Worm (Caenorhabditis elegans) whole organism, late embryonic: Measurements from ENCODE around the gene pdl-1.

ENCODE experiments used
- F13H6.1 ChIP-seq: sonication (generic microtip); optimal IDR thresholded peaks from 2 replicates; lab custom pipeline; 2016; ENCODE audit warnings: missing genetic modification characterization, missing compliant biosample characterization
- K02D7.2 ChIP-seq: sonication (generic microtip); optimal IDR thresholded peaks from 2 replicates; lab custom pipeline; 2017; ENCODE audit warnings: mild to moderate bottlenecking, missing genetic modification characterization, missing compliant biosample characterization
- K09A11.1 ChIP-seq: sonication (generic microtip); optimal IDR thresholded peaks from 2 replicates; lab custom pipeline; 2017; ENCODE audit warnings: antibody characterized with exemption, mild to moderate bottlenecking, missing genetic modification characterization, missing compliant biosample characterization; ENCODE audit not compliant: insufficient read depth
- T23F11.4 ChIP-seq: fragments of 200-800 bp; sonication (Bioruptor generic); optimal IDR thresholded peaks from 2 replicates; lab custom pipeline; 2018; ENCODE audit warnings: mild to moderate bottlenecking, missing genetic modification characterization, missing compliant biosample characterization
- Y22D7AL.16 ChIP-seq: sonication (generic microtip); optimal IDR thresholded peaks from 2 replicates; lab custom pipeline; 2016; ENCODE audit warnings: missing genetic modification characterization, missing compliant biosample characterization
- ahr-1 ChIP-seq: sonication (generic microtip); optimal IDR thresholded peaks from 2 replicates; lab custom pipeline; 2016; ENCODE audit warnings: missing genetic modification characterization, missing compliant biosample characterization
- ama-1 ChIP-seq: fragments of 150-350 bp; optimal IDR thresholded peaks from 2 replicates; lab custom pipeline; 2014
- ceh-19 ChIP-seq: fragments of 200-800 bp; sonication (Bioruptor generic); optimal IDR thresholded peaks from 2 replicates; lab custom pipeline; 2018; ENCODE audit warnings: mild to moderate bottlenecking, missing genetic modification characterization, missing compliant biosample characterization
- ceh-22 ChIP-seq: sonication (generic microtip); optimal IDR thresholded peaks from 2 replicates; lab custom pipeline; 2017; ENCODE audit warnings: missing biosample characterization, missing genetic modification characterization
- ceh-24 ChIP-seq: sonication (generic microtip); optimal IDR thresholded peaks from 2 replicates; lab custom pipeline; 2016; ENCODE audit warnings: mild to moderate bottlenecking, missing genetic modification characterization, missing compliant biosample characterization
- ceh-30 ChIP-seq: fragments of 150-350 bp; optimal IDR thresholded peaks from 2 replicates; lab custom pipeline; 2014; ENCODE audit warnings: missing biosample characterization, missing genetic modification characterization
- ceh-34 ChIP-seq: sonication (generic microtip); optimal IDR thresholded peaks from 2 replicates; lab custom pipeline; 2016; ENCODE audit warnings: mild to moderate bottlenecking, missing genetic modification characterization, missing compliant biosample characterization
- ceh-48 ChIP-seq: sonication (generic microtip); optimal IDR thresholded peaks from 2 replicates; lab custom pipeline; 2016; ENCODE audit warnings: missing genetic modification characterization, inconsistent platforms, missing compliant biosample characterization
- ceh-6 ChIP-seq: fragments of 200-800 bp; sonication (Bioruptor generic); optimal IDR thresholded peaks from 2 replicates; lab custom pipeline; 2018; ENCODE audit warnings: mild to moderate bottlenecking, missing genetic modification characterization, missing compliant biosample characterization
- ceh-9 ChIP-seq: sonication (generic microtip); optimal IDR thresholded peaks from 2 replicates; lab custom pipeline; 2016; ENCODE audit warnings: mild to moderate bottlenecking, missing genetic modification characterization, inconsistent platforms, missing compliant biosample characterization
- dmd-4 ChIP-seq: sonication (generic microtip); optimal IDR thresholded peaks from 2 replicates; lab custom pipeline; 2016; ENCODE audit warnings: borderline replicate concordance, missing genetic modification characterization, missing compliant biosample characterization
- dve-1 ChIP-seq: sonication (generic microtip); optimal IDR thresholded peaks from 2 replicates; lab custom pipeline; 2017; ENCODE audit warnings: antibody characterized with exemption, mild to moderate bottlenecking, missing genetic modification characterization, missing compliant biosample characterization
- elt-2 ChIP-seq: sonication (generic microtip); optimal IDR thresholded peaks from 2 replicates; lab custom pipeline; 2016; ENCODE audit warnings: missing genetic modification reagents, missing genetic modification characterization, missing compliant biosample characterization
- ets-4 ChIP-seq: sonication (generic microtip); optimal IDR thresholded peaks from 2 replicates; lab custom pipeline; 2016; ENCODE audit warnings: missing genetic modification characterization, missing compliant biosample characterization
- eyg-1 ChIP-seq: sonication (generic microtip); optimal IDR thresholded peaks from 2 replicates; lab custom pipeline; 2016; ENCODE audit warnings: missing genotype, missing genetic modification characterization, missing compliant biosample characterization
- fkh-6 ChIP-seq: sonication (generic microtip); optimal IDR thresholded peaks from 2 replicates; lab custom pipeline; 2016; ENCODE audit warnings: missing genetic modification characterization, missing compliant biosample characterization
- gmeb-2 ChIP-seq: sonication (generic microtip); optimal IDR thresholded peaks from 2 replicates; lab custom pipeline; 2016; ENCODE audit warnings: missing genetic modification characterization, inconsistent platforms, missing compliant biosample characterization
- hlh-30 ChIP-seq: sonication (generic microtip); optimal IDR thresholded peaks from 2 replicates; lab custom pipeline; 2017; ENCODE audit warnings: antibody characterized with exemption, missing genetic modification characterization, missing compliant biosample characterization; ENCODE audit not compliant: insufficient read depth
- hlh-8 ChIP-seq: sonication (generic microtip); optimal IDR thresholded peaks from 2 replicates; lab custom pipeline; 2016; ENCODE audit warnings: missing genotype, missing genetic modification characterization, missing compliant biosample characterization
- nhr-11 ChIP-seq: fragments of 150-350 bp; optimal IDR thresholded peaks from 2 replicates; lab custom pipeline; 2014; ENCODE audit warnings: missing biosample characterization, missing genetic modification characterization
- pax-1 ChIP-seq: fragments of 150-350 bp; optimal IDR thresholded peaks from 2 replicates; lab custom pipeline; 2014; ENCODE audit warnings: missing biosample characterization, missing genetic modification characterization
- pha-2 ChIP-seq: sonication (generic microtip); optimal IDR thresholded peaks from 2 replicates; lab custom pipeline; 2017; ENCODE audit warnings: mild to moderate bottlenecking, missing genetic modification characterization, missing compliant biosample characterization
- pha-4 ChIP-seq: fragments of 150-350 bp; optimal IDR thresholded peaks from 2 replicates; lab custom pipeline; 2018; ENCODE audit warnings: missing biosample characterization, missing genetic modification reagents, missing genetic modification characterization
- pqm-1 ChIP-seq: sonication (generic microtip); optimal IDR thresholded peaks from 2 replicates; lab custom pipeline; 2016; ENCODE audit warnings: missing genetic modification characterization, missing compliant biosample characterization
- pros-1 ChIP-seq: fragments of 150-350 bp; optimal IDR thresholded peaks from 2 replicates; lab custom pipeline; 2014; ENCODE audit warnings: missing biosample characterization, missing genetic modification reagents, missing genetic modification characterization
- rnt-1 ChIP-seq: sonication (generic microtip); optimal IDR thresholded peaks from 2 replicates; lab custom pipeline; 2016; ENCODE audit warnings: missing genetic modification characterization, missing compliant biosample characterization
- sox-2 ChIP-seq: fragments of 200-800 bp; sonication (Bioruptor generic); IDR thresholded peaks from 2 replicates; pipeline ENCODE4 v1.3.6; 2022; ENCODE audit warnings: missing genetic modification reagents, missing genetic modification characterization, missing compliant biosample characterization
- sox-4 ChIP-seq: sonication (generic microtip); optimal IDR thresholded peaks from 2 replicates; lab custom pipeline; 2017; ENCODE audit warnings: mild to moderate bottlenecking, missing genetic modification characterization, inconsistent platforms, missing compliant biosample characterization
- ttx-3 ChIP-seq: sonication (generic microtip); optimal IDR thresholded peaks from 2 replicates; lab custom pipeline; 2016; ENCODE audit warnings: missing genetic modification reagents, missing genetic modification characterization, missing compliant biosample characterization
- unc-42 ChIP-seq: sonication (generic microtip); optimal IDR thresholded peaks from 2 replicates; lab custom pipeline; 2016; ENCODE audit warnings: missing genotype, missing genetic modification characterization, missing compliant biosample characterization
- unc-86 ChIP-seq: sonication (generic microtip); optimal IDR thresholded peaks from 2 replicates; lab custom pipeline; 2016; ENCODE audit warnings: missing genetic modification characterization, missing compliant biosample characterization
- ztf-16 ChIP-seq: sonication (generic microtip); optimal IDR thresholded peaks from 2 replicates; lab custom pipeline; 2017; ENCODE audit warnings: missing genetic modification characterization, missing compliant biosample characterization

pdl-1 gene

DNA sequence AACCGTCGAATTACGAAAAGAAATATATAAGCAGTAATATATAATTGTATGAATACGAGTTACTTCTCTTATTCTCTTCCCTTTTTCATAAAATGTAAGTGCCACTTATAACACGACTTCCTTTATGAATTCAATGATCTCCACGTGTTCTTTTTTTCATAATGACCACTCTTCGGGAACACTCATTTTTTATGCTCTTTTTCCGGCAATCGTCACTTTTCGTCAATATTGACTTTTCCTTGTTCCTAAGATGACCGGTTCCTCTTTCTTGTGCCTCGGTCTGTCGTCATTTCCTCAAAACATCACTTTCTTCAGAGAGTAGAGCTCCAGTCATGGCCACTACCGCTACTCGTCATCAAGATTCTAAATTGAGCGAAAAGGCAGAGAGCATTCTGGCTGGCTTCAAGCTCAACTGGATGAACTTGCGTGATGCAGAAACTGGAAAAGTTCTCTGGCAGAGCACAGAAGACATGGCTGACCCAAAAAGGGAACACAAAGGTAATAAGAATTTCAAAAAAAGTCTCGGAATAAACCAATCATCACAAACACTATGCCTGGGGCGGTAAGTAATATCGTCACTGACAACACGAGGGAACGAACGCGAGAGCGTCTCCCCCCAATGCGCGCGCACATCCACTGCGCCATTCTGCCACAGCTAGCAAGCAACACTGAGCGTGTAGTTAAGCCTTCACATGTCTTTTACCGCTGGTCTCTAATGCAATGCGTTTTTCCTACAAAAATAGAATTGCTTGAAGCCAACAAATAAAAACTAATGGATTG, at the start of gene pdl-1 (continued):
- TF ChIP-seq ceh-6 (GFP tag; lab: Kevin White, UChicago) (peak; percentile 92), ama-1 (lab: Kevin White, UChicago) (no peak), pax-1 (tag; lab: Kevin White, UChicago) (no peak), pros-1 (peak; percentile 83), dmd-4 (tag; lab: Kevin White, UChicago) (peak; percentile 89), ceh-24 (tag; lab: Kevin White, UChicago) (peak; percentile 73), unc-86 (tag; lab: Kevin White, UChicago) (peak; percentile 91), sox-2 (GFP tag; lab: Robert Waterston, UW) (peak; percentile 87), ceh-48 (tag; lab: Kevin White, UChicago) (peak; percentile 85), ttx-3 (tag; lab: Kevin White, UChicago) (peak; percentile 89), F13H6.1 (tag; lab: Kevin White, UChicago) (peak; percentile 79), pha-4 (tag; lab: Kevin White, UChicago) (no peak), K09A11.1 (peak; percentile 72), Y22D7AL.16 (peak; percentile 87), pha-2 (tag; lab: Kevin White, UChicago) (peak; percentile 91), dve-1 (tag; lab: Kevin White, UChicago) (peak; percentile 89), elt-2 (tag; lab: Kevin White, UChicago) (peak; percentile 94), hlh-8 (tag; lab: Kevin White, UChicago) (peak; percentile 86)

- TF ChIP-seq elt-2 (tag; lab: Kevin White, UChicago) (peak; percentile 74), ztf-16 (tag; lab: Kevin White, UChicago) (no peak), sox-4 (tag; lab: Kevin White, UChicago) (no peak), eyg-1 (tag; lab: Kevin White, UChicago) (no peak), T23F11.4 (GFP tag; lab: Kevin White, UChicago) (no peak), ceh-9 (tag; lab: Kevin White, UChicago) (no peak), ceh-19 (GFP tag; lab: Kevin White, UChicago) (no peak), ceh-22 (tag; lab: Kevin White, UChicago) (no peak)
Measured at ce11 chrII:7139064-7139463, 44.5 kb upstream of the pdl-1 start.

ce11 chrII:7144307-7144706, 39.3 kb upstream of the pdl-1 start, which contains the start of gene npr-31:
TSS of gene npr-31 (plus strand) at chrII:7144607.
- TF ChIP-seq fkh-6 (tag; lab: Kevin White, UChicago) (no peak), ztf-16 (tag; lab: Kevin White, UChicago) (no peak), ceh-24 (tag; lab: Kevin White, UChicago) (no peak), ceh-6 (GFP tag; lab: Kevin White, UChicago) (no peak), ceh-19 (GFP tag; lab: Kevin White, UChicago) (no peak), elt-2 (tag; lab: Kevin White, UChicago) (no peak), pqm-1 (tag; lab: Kevin White, UChicago) (no peak), ets-4 (tag; lab: Kevin White, UChicago) (no peak), pros-1 (no peak), ceh-30 (no peak), ahr-1 (tag; lab: Kevin White, UChicago) (no peak), K02D7.2 (no peak)

ce11 chrII:7146240-7146639, 37.4 kb upstream of the pdl-1 start:
- TF ChIP-seq ceh-34 (no peak), unc-42 (tag; lab: Kevin White, UChicago) (no peak), K09A11.1 (no peak), Y22D7AL.16 (no peak), ceh-19 (GFP tag; lab: Kevin White, UChicago) (no peak), hlh-30 (tag; lab: Kevin White, UChicago) (no peak), gmeb-2 (tag; lab: Kevin White, UChicago) (no peak), nhr-11 (tag; lab: Kevin White, UChicago) (no peak), ahr-1 (tag; lab: Kevin White, UChicago) (no peak), eyg-1 (tag; lab: Kevin White, UChicago) (no peak), sox-4 (tag; lab: Kevin White, UChicago) (no peak), rnt-1 (tag; lab: Kevin White, UChicago) (no peak), pqm-1 (tag; lab: Kevin White, UChicago) (no peak), dve-1 (tag; lab: Kevin White, UChicago) (no peak)
